Fruit fly (Drosophila melanogaster) whole organism, adult: ENCODE data around the gene Hsp68.

Source experiments
- CG11617 ChIP-seq: fragments of 200-800 bp; sonication (Bioruptor generic); optimal IDR thresholded peaks from 2 replicates; lab custom pipeline; 2017; ENCODE audit warnings: mild to moderate bottlenecking, missing biosample characterization, missing genetic modification reagents, missing genetic modification characterization
- CG12768 ChIP-seq: fragments of 200-800 bp; sonication (Bioruptor generic); optimal IDR thresholded peaks from 2 replicates; lab custom pipeline; 2017; ENCODE audit warnings: missing biosample characterization, missing genetic modification characterization, mild to moderate bottlenecking, moderate library complexity, missing genetic modification reagents
- CG14711 ChIP-seq: fragments of 200-800 bp; sonication (Bioruptor generic); optimal IDR thresholded peaks from 2 replicates; lab custom pipeline; 2018; ENCODE audit warnings: missing biosample characterization, mild to moderate bottlenecking, missing genetic modification characterization, moderate library complexity
- CG1620 ChIP-seq: fragments of 200-800 bp; sonication (Bioruptor generic); optimal IDR thresholded peaks from 2 replicates; lab custom pipeline; 2016; ENCODE audit warnings: missing biosample characterization, missing genetic modification characterization
- CG33017 ChIP-seq: fragments of 200-800 bp; sonication (Bioruptor generic); optimal IDR thresholded peaks from 2 replicates; lab custom pipeline; 2018; ENCODE audit warnings: missing biosample characterization, mild to moderate bottlenecking, missing genetic modification characterization, moderate library complexity
- CG5204 ChIP-seq: fragments of 200-800 bp; sonication (Bioruptor generic); optimal IDR thresholded peaks from 2 replicates; lab custom pipeline; 2016; ENCODE audit warnings: missing biosample characterization, missing genetic modification characterization
- CG7045 ChIP-seq: fragments of 200-800 bp; sonication (Bioruptor generic); optimal IDR thresholded peaks from 2 replicates; lab custom pipeline; 2017; ENCODE audit warnings: missing biosample characterization, mild to moderate bottlenecking, missing genetic modification characterization
- CG7101 ChIP-seq: fragments of 200-800 bp; sonication (Bioruptor generic); optimal IDR thresholded peaks from 2 replicates; lab custom pipeline; 2018; ENCODE audit warnings: missing biosample characterization, mild to moderate bottlenecking, missing genetic modification characterization, moderate library complexity
- Clk ChIP-seq: fragments of 200-800 bp; sonication (Bioruptor generic); optimal IDR thresholded peaks from 2 replicates; lab custom pipeline; 2017; ENCODE audit warnings: missing biosample characterization, missing genetic modification characterization
- Crg-1 ChIP-seq: fragments of 200-800 bp; sonication (Bioruptor generic); optimal IDR thresholded peaks from 2 replicates; lab custom pipeline; 2016; ENCODE audit warnings: missing biosample characterization, missing genetic modification characterization
- Hr96 ChIP-seq: fragments of 200-800 bp; sonication (Bioruptor generic); optimal IDR thresholded peaks from 2 replicates; lab custom pipeline; 2016; ENCODE audit warnings: missing biosample characterization, missing genetic modification characterization
- Mnt ChIP-seq: fragments of 200-800 bp; sonication (Bioruptor generic); optimal IDR thresholded peaks from 2 replicates; lab custom pipeline; 2016; ENCODE audit warnings: missing biosample characterization, mild to moderate bottlenecking, missing genetic modification characterization
- bab1 ChIP-seq: fragments of 200-800 bp; sonication (Bioruptor generic); optimal IDR thresholded peaks from 3 replicates; lab custom pipeline; 2019; ENCODE audit warnings: missing biosample characterization, mild to moderate bottlenecking, missing genetic modification characterization, moderate library complexity
- cic ChIP-seq: fragments of 200-800 bp; sonication (Bioruptor generic); optimal IDR thresholded peaks from 2 replicates; lab custom pipeline; 2017; ENCODE audit warnings: missing biosample characterization, mild to moderate bottlenecking, missing genetic modification characterization, moderate library complexity
- cnc ChIP-seq, 2 experiments: fragments of >200 bp; optimal IDR thresholded peaks; 2 replicates each; lab custom pipeline; 2017
- kay ChIP-seq: fragments of 200-800 bp; sonication (Bioruptor generic); peaks from one replicate; lab custom pipeline; 2016; ENCODE audit warnings: missing biosample characterization, missing genetic modification characterization, borderline replicate concordance
- ovo ChIP-seq: fragments of 200-800 bp; sonication (Bioruptor generic); optimal IDR thresholded peaks from 2 replicates; lab custom pipeline; 2016; ENCODE audit warnings: missing biosample characterization, missing genetic modification characterization
- pad ChIP-seq: fragments of 200-800 bp; sonication (Bioruptor generic); optimal IDR thresholded peaks from 3 replicates; lab custom pipeline; 2017; ENCODE audit warnings: missing biosample characterization, missing genetic modification characterization, mild to moderate bottlenecking, moderate library complexity, missing genetic modification reagents
- tj ChIP-seq: fragments of 200-800 bp; sonication (Bioruptor generic); optimal IDR thresholded peaks from 3 replicates; lab custom pipeline; 2017; ENCODE audit warnings: missing biosample characterization, mild to moderate bottlenecking, missing genetic modification characterization, moderate library complexity
- toe ChIP-seq: fragments of 200-800 bp; sonication (Bioruptor generic); optimal IDR thresholded peaks from 2 replicates; lab custom pipeline; 2016; ENCODE audit warnings: missing biosample characterization, missing genetic modification characterization

Gene Hsp68

dm6 chr3R:24057188-24057587 lies at the start of gene Hsp68:
Gene Hsp68 (minus strand): TSS chr3R:24057310.
- TF ChIP-seq Mnt (GFP tag; lab: Kevin White, UChicago) (no peak), pad (GFP tag; lab: Kevin White, UChicago) (peak; percentile 100), ovo (no peak), CG14711 (tag; lab: Kevin White, UChicago) (no peak), tj (peak; percentile 26), CG12768 (peak; percentile 51), CG11617 (GFP tag; lab: Kevin White, UChicago) (peak; percentile 2), CG33017 (peak; percentile 28), Crg-1 (no peak), CG7101 (tag; lab: Kevin White, UChicago) (no peak), cnc (optimal IDR thresholded peaks at IDR 0.05; lab: Kevin White, UChicago) (no peak), CG7045 (GFP tag; lab: Kevin White, UChicago) (no peak), bab1 (no peak), Hr96 (no peak), CG1620 (GFP tag; lab: Kevin White, UChicago) (no peak), kay (no peak), CG5204 (GFP tag; lab: Kevin White, UChicago) (no peak), toe (GFP tag; lab: Kevin White, UChicago) (no peak), cic (GFP tag; lab: Kevin White, UChicago) (peak; percentile 31), Clk (GFP tag; lab: Kevin White, UChicago) (no peak)

- TF ChIP-seq CG11617 (GFP tag; lab: Kevin White, UChicago) = peak; percentile 60
- no peak for TF ChIP-seq Clk (GFP tag; lab: Kevin White, UChicago)
- TF ChIP-seq tj = no peak
- no peak for TF ChIP-seq Hr96
- peak; percentile 87 for TF ChIP-seq bab1
- TF ChIP-seq cic (GFP tag; lab: Kevin White, UChicago) = peak; percentile 94
- TF ChIP-seq Crg-1 = peak; percentile 64
- TF ChIP-seq cnc (optimal IDR thresholded peaks at IDR 0.05; lab: Kevin White, UChicago) = no peak
- TF ChIP-seq CG1620 (GFP tag; lab: Kevin White, UChicago) = peak; percentile 65
- peak; percentile 68 for TF ChIP-seq CG14711 (tag; lab: Kevin White, UChicago)
- TF ChIP-seq CG5204 (GFP tag; lab: Kevin White, UChicago) = peak; percentile 62
- TF ChIP-seq CG12768 = peak; percentile 80
- TF ChIP-seq Mnt (GFP tag; lab: Kevin White, UChicago) = peak; percentile 88
- TF ChIP-seq CG7101 (tag; lab: Kevin White, UChicago) = peak; percentile 78
- no peak for TF ChIP-seq kay
- peak; percentile 44 for TF ChIP-seq pad (GFP tag; lab: Kevin White, UChicago)
- TF ChIP-seq ovo = peak; percentile 5
- TF ChIP-seq CG7045 (GFP tag; lab: Kevin White, UChicago) = peak; percentile 59
- TF ChIP-seq CG33017 = peak; percentile 77
- TF ChIP-seq toe (GFP tag; lab: Kevin White, UChicago) = peak; percentile 24
These were observed 49.0 kb upstream of the Hsp68 start for dm6 chr3R:24106059-24106631.

- TF ChIP-seq Crg-1 = peak; percentile 34
- TF ChIP-seq CG33017 = peak; percentile 33
- no peak for TF ChIP-seq CG7101 (tag; lab: Kevin White, UChicago)
- TF ChIP-seq CG14711 (tag; lab: Kevin White, UChicago) = peak; percentile 28
- no peak for TF ChIP-seq Clk (GFP tag; lab: Kevin White, UChicago)
- TF ChIP-seq Mnt (GFP tag; lab: Kevin White, UChicago) = peak; percentile 47
- peak; percentile 34 for TF ChIP-seq CG1620 (GFP tag; lab: Kevin White, UChicago)
- TF ChIP-seq CG5204 (GFP tag; lab: Kevin White, UChicago) = peak; percentile 3
- peak; percentile 64 for TF ChIP-seq tj
- peak; percentile 49 for TF ChIP-seq bab1
- peak; percentile 52 for TF ChIP-seq cic (GFP tag; lab: Kevin White, UChicago)
- peak; percentile 19 for TF ChIP-seq Hr96
- peak; percentile 26 for TF ChIP-seq ovo
- peak; percentile 34 for TF ChIP-seq CG11617 (GFP tag; lab: Kevin White, UChicago)
- no peak for TF ChIP-seq pad (GFP tag; lab: Kevin White, UChicago)
These were observed 48.3 kb upstream of the Hsp68 start, which contains the start of gene Syx1A for dm6 chr3R:24105312-24105902. Gene Syx1A (minus strand): TSS chr3R:24105763.

dm6 chr3R:24104471-24105311 lies 47.6 kb upstream of the Hsp68 start:
- peak; percentile 48 for TF ChIP-seq tj
- TF ChIP-seq CG1620 (GFP tag; lab: Kevin White, UChicago) = no peak
- peak; percentile 76 for TF ChIP-seq kay

dm6 chr3R:24103708-24104107 lies 46.6 kb upstream of the Hsp68 start:
- TF ChIP-seq cnc (optimal IDR thresholded peaks at IDR 0.05; lab: Kevin White, UChicago) (no peak), Hr96 (no peak), CG14711 (tag; lab: Kevin White, UChicago) (no peak), ovo (no peak), bab1 (no peak), tj (no peak), CG5204 (GFP tag; lab: Kevin White, UChicago) (no peak), CG33017 (no peak), cic (GFP tag; lab: Kevin White, UChicago) (no peak)

dm6 chr3R:24102387-24102786 lies 45.3 kb upstream of the Hsp68 start:
- TF ChIP-seq Mnt (GFP tag; lab: Kevin White, UChicago) (no peak), kay (peak; percentile 76)
